Worm (Caenorhabditis elegans): ENCODE data around the gene Y43F8B.18.
A peak's percentile ranks its signal among the peaks of the same experiment; 100 is the strongest.

Y43F8B.18 gene

ce11 chrV:19513552-19513951 is 27.8 kb downstream of the Y43F8B.18 start, which contains the start of gene phy-4:
Gene phy-4, minus strand, starts transcription at chrV:19513652.
- TF ChIP-seq sea-1 (GFP tag; conservative IDR thresholded peaks at IDR 0.05) = no peak
- TF ChIP-seq F13C5.2 (tag; optimal IDR thresholded peaks at IDR 0.05) = no peak
- TF ChIP-seq tbx-37 (GFP tag; conservative IDR thresholded peaks at IDR 0.05) = no peak
- no peak for TF ChIP-seq aly-1 (tag; optimal IDR thresholded peaks at IDR 0.05)
- TF ChIP-seq scrt-1 (GFP tag; IDR thresholded peaks at IDR 0.05) = no peak
- TF ChIP-seq hnd-1 (tag; optimal IDR thresholded peaks at IDR 0.05) = no peak
- TF ChIP-seq tbx-11 (GFP tag; IDR thresholded peaks at IDR 0.05) = no peak
- no peak for TF ChIP-seq hmbx-1 (tag; optimal IDR thresholded peaks at IDR 0.05)
- no peak for TF ChIP-seq ets-7 (tag; optimal IDR thresholded peaks at IDR 0.05)
- TF ChIP-seq hmg-4 (GFP tag; optimal IDR thresholded peaks at IDR 0.05) = no peak
- TF ChIP-seq pes-1 (GFP tag; IDR thresholded peaks at IDR 0.05) = no peak
- TF ChIP-seq flt-1 (GFP tag; IDR thresholded peaks at IDR 0.05) = no peak
- no peak for TF ChIP-seq ama-1 (optimal IDR thresholded peaks at IDR 0.05)
- no peak for TF ChIP-seq ceh-36 (tag; optimal IDR thresholded peaks at IDR 0.05)
- no peak for TF ChIP-seq tra-4 (tag; optimal IDR thresholded peaks at IDR 0.05)
- no peak for TF ChIP-seq ceh-13 (GFP tag; optimal IDR thresholded peaks at IDR 0.05)
- TF ChIP-seq B0310.2 (tag; optimal IDR thresholded peaks at IDR 0.05) = no peak

- peak; percentile 82 for TF ChIP-seq ceh-36 (tag; optimal IDR thresholded peaks at IDR 0.05)
These were observed 32.0 kb downstream of the Y43F8B.18 start for ce11 chrV:19517611-19518360.

- no peak for TF ChIP-seq tbx-37 (GFP tag; conservative IDR thresholded peaks at IDR 0.05)
- TF ChIP-seq F13C5.2 (tag; optimal IDR thresholded peaks at IDR 0.05) = no peak
- TF ChIP-seq flt-1 (GFP tag; IDR thresholded peaks at IDR 0.05) = no peak
- no peak for TF ChIP-seq aly-1 (tag; optimal IDR thresholded peaks at IDR 0.05)
- TF ChIP-seq scrt-1 (GFP tag; IDR thresholded peaks at IDR 0.05) = no peak
- no peak for TF ChIP-seq hnd-1 (tag; optimal IDR thresholded peaks at IDR 0.05)
- TF ChIP-seq tbx-11 (GFP tag; IDR thresholded peaks at IDR 0.05) = no peak
- TF ChIP-seq ceh-36 (tag; optimal IDR thresholded peaks at IDR 0.05) = no peak
- TF ChIP-seq ama-1 (optimal IDR thresholded peaks at IDR 0.05) = no peak
- no peak for TF ChIP-seq ceh-13 (GFP tag; optimal IDR thresholded peaks at IDR 0.05)
- no peak for TF ChIP-seq pes-1 (GFP tag; IDR thresholded peaks at IDR 0.05)
These were observed 32.8 kb downstream of the Y43F8B.18 start for ce11 chrV:19518468-19519168.

ce11 chrV:19519511-19519934 is 33.7 kb downstream of the Y43F8B.18 start:
- TF ChIP-seq tra-4 (tag; optimal IDR thresholded peaks at IDR 0.05) = no peak
- TF ChIP-seq tbx-11 (GFP tag; IDR thresholded peaks at IDR 0.05) = no peak
- no peak for TF ChIP-seq flt-1 (GFP tag; IDR thresholded peaks at IDR 0.05)
- TF ChIP-seq hnd-1 (tag; optimal IDR thresholded peaks at IDR 0.05) = peak; percentile 18
- TF ChIP-seq sea-1 (GFP tag; conservative IDR thresholded peaks at IDR 0.05) = peak; percentile 77
- peak; percentile 90 for TF ChIP-seq ama-1 (optimal IDR thresholded peaks at IDR 0.05)
- no peak for TF ChIP-seq F13C5.2 (tag; optimal IDR thresholded peaks at IDR 0.05)
- TF ChIP-seq ets-7 (tag; optimal IDR thresholded peaks at IDR 0.05) = no peak
- TF ChIP-seq pes-1 (GFP tag; IDR thresholded peaks at IDR 0.05) = no peak
- TF ChIP-seq hmg-4 (GFP tag; optimal IDR thresholded peaks at IDR 0.05) = no peak
- no peak for TF ChIP-seq tbx-37 (GFP tag; conservative IDR thresholded peaks at IDR 0.05)

- TF ChIP-seq ama-1 (optimal IDR thresholded peaks at IDR 0.05) (peak; percentile 33), scrt-1 (GFP tag; IDR thresholded peaks at IDR 0.05) (no peak), hnd-1 (tag; optimal IDR thresholded peaks at IDR 0.05) (no peak), F13C5.2 (tag; optimal IDR thresholded peaks at IDR 0.05) (no peak)
These were observed 34.3 kb downstream of the Y43F8B.18 start for ce11 chrV:19520130-19520529.

ce11 chrV:19520597-19521322 is 35.0 kb downstream of the Y43F8B.18 start:
- TF ChIP-seq ama-1 (optimal IDR thresholded peaks at IDR 0.05) (peak; percentile 81), ceh-13 (GFP tag; optimal IDR thresholded peaks at IDR 0.05) (no peak)

ce11 chrV:19521351-19522278 is 35.8 kb downstream of the Y43F8B.18 start:
- TF ChIP-seq sea-1 (GFP tag; conservative IDR thresholded peaks at IDR 0.05) (peak; percentile 51; the same call in 1 of the 2 replicates), ceh-13 (GFP tag; optimal IDR thresholded peaks at IDR 0.05) (no peak), F13C5.2 (tag; optimal IDR thresholded peaks at IDR 0.05) (no peak), pes-1 (GFP tag; IDR thresholded peaks at IDR 0.05) (peak; percentile 44; the same call in 1 of the 2 replicates), hnd-1 (tag; optimal IDR thresholded peaks at IDR 0.05) (no peak), flt-1 (GFP tag; IDR thresholded peaks at IDR 0.05) (0 out of 2 replicates have a peak, but pooled peaks have one; percentile 25)

Measured in whole organism, early embryonic.